Fruit fly (Drosophila melanogaster) whole organism, embryonic: ENCODE data around the gene Cyp12a4.
A peak's percentile ranks its signal among the peaks of the same experiment; 100 is the strongest.

Experiments
- CG10209 ChIP-seq: fragments of 200-800 bp; sonication (Bioruptor generic); optimal IDR thresholded peaks from 3 replicates; lab custom pipeline; 2017; ENCODE audit warnings: missing biosample characterization, mild to moderate bottlenecking, missing genetic modification characterization, missing genetic modification reagents
- CG11456 ChIP-seq: fragments of 200-800 bp; sonication (Bioruptor generic); IDR thresholded peaks from 3 replicates; pipeline ENCODE4 v1.3.6; 2022; ENCODE audit warnings: missing biosample characterization, missing genetic modification characterization
- CG11560 ChIP-seq: fragments of 200-800 bp; sonication (Bioruptor generic); IDR thresholded peaks from 3 replicates; pipeline ENCODE4 v1.3.6; 2022; ENCODE audit warnings: missing biosample characterization, missing genetic modification characterization
- CG12071 ChIP-seq: fragments of 200-800 bp; sonication (Bioruptor generic); optimal IDR thresholded peaks from 3 replicates; lab custom pipeline; 2018; ENCODE audit warnings: missing biosample characterization, mild to moderate bottlenecking, missing genetic modification characterization
- CG12219 ChIP-seq: fragments of 200-800 bp; sonication (Bioruptor generic); optimal IDR thresholded peaks from 3 replicates; lab custom pipeline; 2018; ENCODE audit warnings: missing biosample characterization, mild to moderate bottlenecking, missing genetic modification characterization
- CG1233 ChIP-seq: fragments of 200-800 bp; sonication (Bioruptor generic); optimal IDR thresholded peaks from 4 replicates; lab custom pipeline; 2018; ENCODE audit warnings: missing biosample characterization, mild to moderate bottlenecking, missing genetic modification characterization
- CG15514 ChIP-seq: fragments of 200-800 bp; sonication (Bioruptor generic); optimal IDR thresholded peaks from 3 replicates; lab custom pipeline; 2017; ENCODE audit warnings: missing biosample characterization, missing genetic modification characterization, mild to moderate bottlenecking, moderate library complexity, missing genetic modification reagents
- CG15601 ChIP-seq: fragments of 200-800 bp; sonication (Bioruptor generic); optimal IDR thresholded peaks from 3 replicates; lab custom pipeline; 2019; ENCODE audit warnings: missing biosample characterization, mild to moderate bottlenecking, missing genetic modification characterization, moderate library complexity
- CG1603 ChIP-seq: fragments of 200-800 bp; sonication (Bioruptor generic); optimal IDR thresholded peaks from 2 replicates; lab custom pipeline; 2019; ENCODE audit warnings: missing biosample characterization, mild to moderate bottlenecking, missing genetic modification characterization, moderate library complexity
- CG17385 ChIP-seq: fragments of 200-800 bp; sonication (Bioruptor generic); optimal IDR thresholded peaks from 3 replicates; lab custom pipeline; 2018; ENCODE audit warnings: missing biosample characterization, mild to moderate bottlenecking, missing genetic modification characterization
- CG17612 ChIP-seq: fragments of 200-800 bp; sonication (Bioruptor generic); IDR thresholded peaks from 2 replicates; pipeline ENCODE4 v1.3.6; 2022; ENCODE audit warnings: missing biosample characterization, missing genetic modification characterization
- CG18764 ChIP-seq: fragments of 200-800 bp; sonication (Bioruptor generic); optimal IDR thresholded peaks from 3 replicates; lab custom pipeline; 2016; ENCODE audit warnings: missing biosample characterization, missing genetic modification characterization
- CG2889 ChIP-seq: fragments of 200-800 bp; sonication (Bioruptor generic); IDR thresholded peaks from 3 replicates; pipeline ENCODE4 v1.3.6; 2022; ENCODE audit warnings: missing biosample characterization, missing genetic modification characterization
- CG30020 ChIP-seq: fragments of 200-800 bp; optimal IDR thresholded peaks from 2 replicates; lab custom pipeline; 2019; ENCODE audit warnings: missing biosample characterization, mild to moderate bottlenecking, missing genetic modification characterization, moderate library complexity
- CG3726 ChIP-seq: fragments of 200-800 bp; sonication (Bioruptor generic); IDR thresholded peaks from 3 replicates; pipeline ENCODE4, ENCODE4 v1.3.6; 2022; ENCODE audit warnings: missing biosample characterization, missing genetic modification characterization
- CG7963 ChIP-seq: fragments of 200-800 bp; sonication (Bioruptor generic); IDR thresholded peaks from 3 replicates; pipeline ENCODE4 v1.3.6; 2022; ENCODE audit warnings: missing biosample characterization, missing genetic modification characterization; ENCODE audit not compliant: partially characterized antibody
- CG8359 ChIP-seq: fragments of 200-800 bp; sonication (Bioruptor generic); optimal IDR thresholded peaks from 2 replicates; lab custom pipeline; 2017; ENCODE audit warnings: missing biosample characterization, mild to moderate bottlenecking, missing genetic modification characterization, borderline replicate concordance
- CG8944 ChIP-seq: fragments of 200-800 bp; sonication (Bioruptor generic); optimal IDR thresholded peaks from 3 replicates; lab custom pipeline; 2016; ENCODE audit warnings: missing biosample characterization, missing genetic modification characterization
- CG9437 ChIP-seq: fragments of 200-800 bp; sonication (Bioruptor generic); optimal IDR thresholded peaks from 2 replicates; lab custom pipeline; 2018; ENCODE audit warnings: missing biosample characterization, mild to moderate bottlenecking, missing genetic modification characterization
- Dip2 ChIP-seq: fragments of 200-800 bp; sonication (Bioruptor generic); IDR thresholded peaks from 2 replicates; pipeline ENCODE4 v1.3.6; 2022; ENCODE audit warnings: missing biosample characterization, missing genetic modification characterization
- Dref ChIP-seq: fragments of 200-800 bp; sonication (Bioruptor generic); IDR thresholded peaks from 2 replicates; pipeline ENCODE4 v1.3.6; 2022; ENCODE audit warnings: missing biosample characterization, missing genetic modification characterization
- H2.0 ChIP-seq: fragments of 200-800 bp; sonication (Bioruptor generic); IDR thresholded peaks from 2 replicates; pipeline ENCODE4 v1.3.6; 2022; ENCODE audit warnings: missing biosample characterization, missing genetic modification characterization
- NC2β ChIP-seq: fragments of 200-800 bp; sonication (Bioruptor generic); optimal IDR thresholded peaks from 2 replicates; lab custom pipeline; 2016; ENCODE audit warnings: missing biosample characterization, missing genetic modification characterization
- PHDP ChIP-seq: fragments of 200-800 bp; sonication (Bioruptor generic); optimal IDR thresholded peaks from 3 replicates; lab custom pipeline; 2018; ENCODE audit warnings: missing biosample characterization, mild to moderate bottlenecking, missing genetic modification characterization, moderate library complexity
- Pdp1 ChIP-seq, 2 experiments: fragments of 200-800 bp; sonication (Bioruptor generic); optimal IDR thresholded peaks; 3 replicates each; lab custom pipeline; 2016; ENCODE audit warnings: missing biosample characterization in 2 of 2, missing genetic modification characterization in 2 of 2, mild to moderate bottlenecking in 1 of 2, moderate library complexity in 1 of 2
- Ssrp ChIP-seq: fragments of 200-800 bp; sonication (Bioruptor generic); optimal IDR thresholded peaks from 2 replicates; lab custom pipeline; 2018; ENCODE audit warnings: missing biosample characterization, mild to moderate bottlenecking, missing genetic modification characterization, moderate library complexity
- Xrp1 ChIP-seq: fragments of 200-800 bp; sonication (Bioruptor generic); IDR thresholded peaks from 2 replicates; pipeline ENCODE4 v1.3.6; 2022; ENCODE audit warnings: missing biosample characterization, missing genetic modification characterization
- az2 ChIP-seq: fragments of 200-800 bp; sonication (Bioruptor generic); optimal IDR thresholded peaks from 3 replicates; lab custom pipeline; 2016; ENCODE audit warnings: missing biosample characterization, missing genetic modification characterization
- bigmax ChIP-seq: fragments of 200-800 bp; sonication (Bioruptor generic); optimal IDR thresholded peaks from 2 replicates; lab custom pipeline; 2018; ENCODE audit warnings: missing biosample characterization, mild to moderate bottlenecking, missing genetic modification characterization
- br ChIP-seq: fragments of >200 bp; optimal IDR thresholded peaks from 2 replicates; lab custom pipeline; 2017
- caup ChIP-seq: fragments of 200-800 bp; sonication (Bioruptor generic); optimal IDR thresholded peaks from 3 replicates; lab custom pipeline; 2017; ENCODE audit warnings: missing biosample characterization, mild to moderate bottlenecking, missing genetic modification characterization, moderate library complexity; ENCODE audit not compliant: severe bottlenecking
- chif ChIP-seq, 2 experiments: fragments of 200-800 bp; sonication (Bioruptor generic); optimal IDR thresholded peaks; 3 replicates each; lab custom pipeline; 2016; ENCODE audit warnings: missing biosample characterization in 2 of 2, missing genetic modification characterization in 2 of 2
- chinmo ChIP-seq: fragments of 200-800 bp; sonication (Bioruptor generic); IDR thresholded peaks from 4 replicates; pipeline ENCODE4 v1.3.6; 2022; ENCODE audit warnings: missing biosample characterization, missing genetic modification characterization; ENCODE audit not compliant: partially characterized antibody
- ems ChIP-seq: fragments of 200-800 bp; sonication (Bioruptor generic); optimal IDR thresholded peaks from 3 replicates; lab custom pipeline; 2016; ENCODE audit warnings: missing biosample characterization, missing genetic modification characterization
- en ChIP-seq: fragments of 200-800 bp; sonication (Bioruptor generic); optimal IDR thresholded peaks from 2 replicates; lab custom pipeline; 2016; ENCODE audit warnings: missing biosample characterization, missing genetic modification characterization
- eyg ChIP-seq: fragments of 200-800 bp; sonication (Bioruptor generic); optimal IDR thresholded peaks from 3 replicates; lab custom pipeline; 2016; ENCODE audit warnings: missing biosample characterization, missing genetic modification characterization
- gem ChIP-seq: fragments of 200-800 bp; sonication (Bioruptor generic); optimal IDR thresholded peaks from 2 replicates; lab custom pipeline; 2019; ENCODE audit warnings: missing biosample characterization, mild to moderate bottlenecking, missing genetic modification characterization, moderate library complexity
- grau ChIP-seq: fragments of 200-800 bp; optimal IDR thresholded peaks from 3 replicates; lab custom pipeline; 2019; ENCODE audit warnings: missing biosample characterization, mild to moderate bottlenecking, missing genetic modification characterization, moderate library complexity
- jigr1 ChIP-seq: fragments of 200-800 bp; sonication (Bioruptor generic); IDR thresholded peaks from 3 replicates; pipeline ENCODE4 v1.3.6; 2022; ENCODE audit warnings: missing biosample characterization, missing genetic modification characterization
- nau ChIP-seq: fragments of 200-800 bp; sonication (Bioruptor generic); optimal IDR thresholded peaks from 3 replicates; lab custom pipeline; 2017; ENCODE audit warnings: missing biosample characterization, mild to moderate bottlenecking, missing genetic modification characterization, missing genetic modification reagents
- otp ChIP-seq: fragments of 200-800 bp; sonication (Bioruptor generic); IDR thresholded peaks from 3 replicates; pipeline ENCODE4, ENCODE4 v1.3.6; 2022; ENCODE audit warnings: missing biosample characterization, missing genetic modification characterization
- pb ChIP-seq: fragments of 200-800 bp; sonication (Bioruptor generic); optimal IDR thresholded peaks from 3 replicates; lab custom pipeline; 2016; ENCODE audit warnings: missing biosample characterization, missing genetic modification characterization
- sc ChIP-seq, 3 experiments: fragments of >200 bp in 2 of 3; fragments of 200-800 bp in 1 of 3; sonication (Bioruptor generic) in 1 of 3; optimal IDR thresholded peaks; 2 replicates in 2 of 3; 3 replicates in 1 of 3; lab custom pipeline; 2017; ENCODE audit warnings: mild to moderate bottlenecking in 1 of 3, missing biosample characterization in 1 of 3, missing genetic modification characterization in 1 of 3, missing genetic modification reagents in 1 of 3
- schlank ChIP-seq: fragments of 200-800 bp; sonication (Bioruptor generic); optimal IDR thresholded peaks from 2 replicates; lab custom pipeline; 2018; ENCODE audit warnings: missing biosample characterization, mild to moderate bottlenecking, missing genetic modification characterization
- sr ChIP-seq: fragments of 200-800 bp; sonication (Bioruptor generic); IDR thresholded peaks from 3 replicates; pipeline ENCODE4 v1.3.6; 2022; ENCODE audit warnings: missing biosample characterization, missing genetic modification characterization
- sug ChIP-seq: fragments of 200-800 bp; optimal IDR thresholded peaks from 2 replicates; lab custom pipeline; 2019; ENCODE audit warnings: missing biosample characterization, mild to moderate bottlenecking, missing genetic modification characterization, moderate library complexity
- tap ChIP-seq: fragments of 200-800 bp; optimal IDR thresholded peaks from 3 replicates; lab custom pipeline; 2019; ENCODE audit warnings: missing biosample characterization, mild to moderate bottlenecking, missing genetic modification characterization, moderate library complexity
- toy ChIP-seq: fragments of 200-800 bp; sonication (Bioruptor generic); IDR thresholded peaks from 2 replicates; pipeline ENCODE4 v1.3.6; 2022; ENCODE audit warnings: missing biosample characterization, missing genetic modification characterization
- trh ChIP-seq: fragments of 200-800 bp; sonication (Bioruptor generic); optimal IDR thresholded peaks from 2 replicates; lab custom pipeline; 2016; ENCODE audit warnings: missing biosample characterization, missing genetic modification characterization

The Cyp12a4 gene

dm6 chr3R:19093127-19093812 is 41.7 kb upstream of the Cyp12a4 start (continued):
- no peak for TF ChIP-seq Dref (GFP tag; lab: Robert Waterston, UW)
- no peak for TF ChIP-seq schlank (tag; lab: Kevin White, UChicago)
- TF ChIP-seq pb (GFP tag; lab: Kevin White, UChicago), result no peak
- TF ChIP-seq toy (GFP tag; lab: Robert Waterston, UW), result 0 out of 2 replicates have a peak, but pooled peaks have one; percentile 19
- TF ChIP-seq nau (GFP tag; lab: Kevin White, UChicago), result peak; percentile 27
- TF ChIP-seq PHDP (tag; lab: Kevin White, UChicago), result peak; percentile 30
- TF ChIP-seq CG11456 (GFP tag; lab: Robert Waterston, UW), result no peak
- no peak for TF ChIP-seq chinmo
- no peak for TF ChIP-seq CG11560 (tag; lab: Robert Waterston, UW)
- peak; percentile 29 for TF ChIP-seq CG1233 (GFP tag; lab: Kevin White, UChicago)
- no peak for TF ChIP-seq sc (optimal IDR thresholded peaks at IDR 0.05; lab: Kevin White, UChicago)
- TF ChIP-seq sc (GFP tag; optimal IDR thresholded peaks at IDR 0.05; lab: Kevin White, UChicago), result peak; percentile 12
- TF ChIP-seq otp (GFP tag; lab: Robert Waterston, UW), result 0 out of 3 replicates have a peak, but pooled peaks have one; percentile 12
- no peak for TF ChIP-seq sug
- TF ChIP-seq CG17612, result no peak
- TF ChIP-seq sr (GFP tag; lab: Robert Waterston, UW), result no peak
- no peak for TF ChIP-seq jigr1 (GFP tag; lab: Robert Waterston, UW)
- TF ChIP-seq Ssrp (tag; lab: Kevin White, UChicago), result peak; percentile 45
- TF ChIP-seq CG15514 (GFP tag; lab: Kevin White, UChicago), result peak; percentile 7
- no peak for TF ChIP-seq CG30020 (tag; lab: Kevin White, UChicago)
- TF ChIP-seq CG10209, result peak; percentile 12
- TF ChIP-seq trh (GFP tag; lab: Kevin White, UChicago), result no peak
- no peak for TF ChIP-seq eyg
- TF ChIP-seq en (GFP tag; lab: Kevin White, UChicago), result no peak
- no peak for TF ChIP-seq Pdp1 (GFP tag; optimal IDR thresholded peaks at IDR 0.05; lab: Kevin White, UChicago)
- TF ChIP-seq CG1603 (tag; lab: Kevin White, UChicago), result peak; percentile 16
- TF ChIP-seq CG2889, result no peak
- TF ChIP-seq az2, result peak; percentile 35
- TF ChIP-seq grau (tag; lab: Kevin White, UChicago), result peak; percentile 33
- TF ChIP-seq br (lab: Kevin White, UChicago), result no peak
- no peak for TF ChIP-seq CG15601
- no peak for TF ChIP-seq tap (tag; lab: Kevin White, UChicago)
- TF ChIP-seq chif (GFP tag; optimal IDR thresholded peaks at IDR 0.05; lab: Kevin White, UChicago), result peak in 1 of 2 experiments; percentile 12
- peak; percentile 31; the same call in 1 of the 2 replicates for TF ChIP-seq H2.0 (GFP tag; lab: Robert Waterston, UW)
- TF ChIP-seq Dip2 (GFP tag; lab: Robert Waterston, UW), result no peak
- TF ChIP-seq ems (GFP tag; lab: Kevin White, UChicago), result peak; percentile 8
- no peak for TF ChIP-seq CG3726
- peak; percentile 3 for TF ChIP-seq CG18764 (GFP tag; lab: Kevin White, UChicago)
- no peak for TF ChIP-seq CG8359 (GFP tag; lab: Kevin White, UChicago)
- TF ChIP-seq gem, result peak; percentile 49
- 0 out of 3 replicates have a peak, but pooled peaks have one; percentile 43 for TF ChIP-seq CG7963 (GFP tag; lab: Robert Waterston, UW)
- no peak for TF ChIP-seq caup (GFP tag; lab: Kevin White, UChicago)
- 0 out of 2 replicates have a peak, but pooled peaks have one; percentile 5 for TF ChIP-seq Xrp1
- TF ChIP-seq CG8944, result no peak
- TF ChIP-seq NC2β (GFP tag; lab: Kevin White, UChicago), result no peak
- TF ChIP-seq CG9437 (GFP tag; lab: Kevin White, UChicago), result peak; percentile 43
- peak; percentile 35 for TF ChIP-seq CG17385 (GFP tag; lab: Kevin White, UChicago)
- TF ChIP-seq CG12219 (GFP tag; lab: Kevin White, UChicago), result peak; percentile 20
- peak; percentile 28 for TF ChIP-seq CG12071 (GFP tag; lab: Kevin White, UChicago)
- no peak for TF ChIP-seq bigmax (GFP tag; lab: Kevin White, UChicago)
